Fruit fly (Drosophila melanogaster) whole organism, embryonic: Measurements from ENCODE around the gene CG12290.

Experiments
- Abd-B ChIP-seq: fragments of 200-800 bp; sonication (Bioruptor generic); optimal IDR thresholded peaks from 2 replicates; lab custom pipeline; 2018; ENCODE audit warnings: missing biosample characterization, mild to moderate bottlenecking, missing genetic modification characterization, moderate library complexity
- Aef1 ChIP-seq: fragments of 200-800 bp; sonication (Bioruptor generic); IDR thresholded peaks from 3 replicates; pipeline ENCODE4 v1.3.6; 2022; ENCODE audit warnings: missing biosample characterization, missing genetic modification characterization
- CG10366 ChIP-seq: fragments of 200-800 bp; sonication (Bioruptor generic); IDR thresholded peaks from 2 replicates; pipeline ENCODE4 v1.3.6; 2022; ENCODE audit warnings: missing biosample characterization, missing genetic modification characterization
- CG11247 ChIP-seq: fragments of 200-800 bp; sonication (Bioruptor generic); IDR thresholded peaks from 2 replicates; pipeline ENCODE4 v1.3.6; 2022; ENCODE audit warnings: missing biosample characterization, missing genetic modification characterization
- CG11504 ChIP-seq: fragments of 200-800 bp; sonication (Bioruptor generic); optimal IDR thresholded peaks from 3 replicates; lab custom pipeline; 2019; ENCODE audit warnings: missing biosample characterization, mild to moderate bottlenecking, missing genetic modification characterization, moderate library complexity
- CG12071 ChIP-seq: fragments of 200-800 bp; sonication (Bioruptor generic); optimal IDR thresholded peaks from 3 replicates; lab custom pipeline; 2018; ENCODE audit warnings: missing biosample characterization, mild to moderate bottlenecking, missing genetic modification characterization
- CG13424 ChIP-seq: fragments of 200-800 bp; sonication (Bioruptor generic); optimal IDR thresholded peaks from 2 replicates; lab custom pipeline; 2019; ENCODE audit warnings: missing biosample characterization, mild to moderate bottlenecking, missing genetic modification characterization, moderate library complexity
- CG15269 ChIP-seq: fragments of 200-800 bp; sonication (Bioruptor generic); optimal IDR thresholded peaks from 2 replicates; lab custom pipeline; 2018; ENCODE audit warnings: missing biosample characterization, mild to moderate bottlenecking, missing genetic modification characterization, moderate library complexity
- CG15514 ChIP-seq: fragments of 200-800 bp; sonication (Bioruptor generic); optimal IDR thresholded peaks from 3 replicates; lab custom pipeline; 2017; ENCODE audit warnings: missing biosample characterization, missing genetic modification characterization, mild to moderate bottlenecking, moderate library complexity, missing genetic modification reagents
- CG17328 ChIP-seq: fragments of 200-800 bp; sonication (Bioruptor generic); IDR thresholded peaks from 2 replicates; pipeline ENCODE4 v1.3.6; 2022; ENCODE audit warnings: missing biosample characterization, missing genetic modification characterization
- CG17361 ChIP-seq: fragments of 200-800 bp; sonication (Bioruptor generic); IDR thresholded peaks from 3 replicates; pipeline ENCODE4 v1.3.6; 2022; ENCODE audit warnings: missing biosample characterization, missing genetic modification characterization
- CG1792 ChIP-seq: fragments of 200-800 bp; sonication (Bioruptor generic); optimal IDR thresholded peaks from 2 replicates; lab custom pipeline; 2016; ENCODE audit warnings: missing biosample characterization, missing genetic modification characterization
- CG2120 ChIP-seq: fragments of 200-800 bp; sonication (Bioruptor generic); optimal IDR thresholded peaks from 3 replicates; lab custom pipeline; 2016; ENCODE audit warnings: missing biosample characterization, missing genetic modification characterization
- CG30403 ChIP-seq: fragments of 200-800 bp; sonication (Bioruptor generic); optimal IDR thresholded peaks from 3 replicates; lab custom pipeline; 2016; ENCODE audit warnings: missing biosample characterization, missing genetic modification characterization
- CG31224 ChIP-seq: fragments of 200-800 bp; sonication (Bioruptor generic); IDR thresholded peaks from 2 replicates; pipeline ENCODE4 v1.3.6; 2022; ENCODE audit warnings: missing biosample characterization, missing genetic modification characterization
- CG32532 ChIP-seq: fragments of 200-800 bp; sonication (Bioruptor generic); IDR thresholded peaks from 2 replicates; pipeline ENCODE4 v1.3.6; 2022; ENCODE audit warnings: missing biosample characterization, missing genetic modification characterization
- CG3281 ChIP-seq: fragments of 200-800 bp; sonication (Bioruptor generic); optimal IDR thresholded peaks from 3 replicates; lab custom pipeline; 2017; ENCODE audit warnings: missing biosample characterization, mild to moderate bottlenecking, missing genetic modification characterization
- CG4424 ChIP-seq: fragments of 200-800 bp; sonication (Bioruptor generic); optimal IDR thresholded peaks from 3 replicates; lab custom pipeline; 2016; ENCODE audit warnings: missing biosample characterization, missing genetic modification characterization
- CG7372 ChIP-seq: fragments of 200-800 bp; sonication (Bioruptor generic); IDR thresholded peaks from 2 replicates; pipeline ENCODE4 v1.3.6; 2022; ENCODE audit warnings: missing biosample characterization, missing genetic modification characterization
- CG7928 ChIP-seq: fragments of 200-800 bp; sonication (Bioruptor generic); optimal IDR thresholded peaks from 2 replicates; lab custom pipeline; 2017; ENCODE audit warnings: missing biosample characterization, mild to moderate bottlenecking, missing genetic modification characterization
- CG8089 ChIP-seq: fragments of 200-800 bp; sonication (Bioruptor generic); optimal IDR thresholded peaks from 3 replicates; lab custom pipeline; 2016; ENCODE audit warnings: missing biosample characterization, missing genetic modification characterization
- CG8388 ChIP-seq: fragments of 200-800 bp; sonication (Bioruptor generic); optimal IDR thresholded peaks from 2 replicates; lab custom pipeline; 2019; ENCODE audit warnings: missing biosample characterization, mild to moderate bottlenecking, missing genetic modification characterization, moderate library complexity
- Fer3 ChIP-seq: fragments of 200-800 bp; sonication (Bioruptor generic); optimal IDR thresholded peaks from 2 replicates; lab custom pipeline; 2018; ENCODE audit warnings: missing biosample characterization, mild to moderate bottlenecking, missing genetic modification characterization, moderate library complexity
- Gug ChIP-seq: fragments of 200-800 bp; sonication (Bioruptor generic); IDR thresholded peaks from 4 replicates; pipeline ENCODE4 v1.3.6; 2022; ENCODE audit warnings: missing biosample characterization, missing genetic modification characterization
- H15 ChIP-seq: fragments of 200-800 bp; sonication (Bioruptor generic); IDR thresholded peaks from 3 replicates; pipeline ENCODE4 v1.3.6; 2022; ENCODE audit warnings: missing biosample characterization, missing genetic modification characterization
- Hr51 ChIP-seq, 2 experiments: fragments of 200-800 bp; sonication (Bioruptor generic); optimal IDR thresholded peaks; 2 replicates in 1 of 2; 3 replicates in 1 of 2; lab custom pipeline; 2016 to 2018; ENCODE audit warnings: missing biosample characterization in 2 of 2, missing genetic modification characterization in 2 of 2, mild to moderate bottlenecking in 1 of 2, moderate library complexity in 1 of 2
- Meics ChIP-seq: fragments of 200-800 bp; sonication (Bioruptor generic); optimal IDR thresholded peaks from 2 replicates; lab custom pipeline; 2017; ENCODE audit warnings: missing biosample characterization, mild to moderate bottlenecking, missing genetic modification characterization
- NC2β ChIP-seq: fragments of 200-800 bp; sonication (Bioruptor generic); optimal IDR thresholded peaks from 2 replicates; lab custom pipeline; 2016; ENCODE audit warnings: missing biosample characterization, missing genetic modification characterization
- Nf-YB ChIP-seq: fragments of 200-800 bp; sonication (Bioruptor generic); optimal IDR thresholded peaks from 3 replicates; lab custom pipeline; 2019; ENCODE audit warnings: missing biosample characterization, mild to moderate bottlenecking, missing genetic modification characterization, moderate library complexity
- Pdp1 ChIP-seq, 2 experiments: fragments of 200-800 bp; sonication (Bioruptor generic); optimal IDR thresholded peaks; 3 replicates each; lab custom pipeline; 2016; ENCODE audit warnings: missing biosample characterization in 2 of 2, missing genetic modification characterization in 2 of 2, mild to moderate bottlenecking in 1 of 2, moderate library complexity in 1 of 2
- Side ChIP-seq: fragments of 200-800 bp; sonication (Bioruptor generic); optimal IDR thresholded peaks from 2 replicates; lab custom pipeline; 2016; ENCODE audit warnings: missing biosample characterization, missing genetic modification characterization
- Sox102F ChIP-seq: fragments of 200-800 bp; sonication (Bioruptor generic); optimal IDR thresholded peaks from 2 replicates; lab custom pipeline; 2018; ENCODE audit warnings: missing biosample characterization, mild to moderate bottlenecking, missing genetic modification characterization, moderate library complexity
- Xbp1 ChIP-seq: fragments of 200-800 bp; sonication (Bioruptor generic); optimal IDR thresholded peaks from 3 replicates; lab custom pipeline; 2016; ENCODE audit warnings: missing biosample characterization, mild to moderate bottlenecking, missing genetic modification characterization
- ac ChIP-seq: fragments of 200-800 bp; sonication (Bioruptor generic); optimal IDR thresholded peaks from 3 replicates; lab custom pipeline; 2017; ENCODE audit warnings: missing biosample characterization, mild to moderate bottlenecking, missing genetic modification characterization
- ap ChIP-seq: fragments of 200-800 bp; sonication (Bioruptor generic); IDR thresholded peaks from 2 replicates; pipeline ENCODE4 v1.3.6; 2022; ENCODE audit warnings: missing biosample characterization, missing genetic modification characterization
- az2 ChIP-seq: fragments of 200-800 bp; sonication (Bioruptor generic); optimal IDR thresholded peaks from 3 replicates; lab custom pipeline; 2016; ENCODE audit warnings: missing biosample characterization, missing genetic modification characterization
- bcd ChIP-seq: fragments of 200-800 bp; sonication (Bioruptor generic); optimal IDR thresholded peaks from 2 replicates; lab custom pipeline; 2017; ENCODE audit warnings: missing biosample characterization, mild to moderate bottlenecking, missing genetic modification characterization
- dpn ChIP-seq, 2 experiments: fragments of 200-800 bp; sonication (Bioruptor generic); optimal IDR thresholded peaks; 3 replicates each; lab custom pipeline; 2016; ENCODE audit warnings: missing biosample characterization in 2 of 2, missing genetic modification characterization in 2 of 2
- eve ChIP-seq, 2 experiments: fragments of >200 bp; optimal IDR thresholded peaks; 2 replicates each; lab custom pipeline; 2017; ENCODE audit warnings: missing biosample characterization in 2 of 2, missing genetic modification characterization in 2 of 2
- fd102C ChIP-seq: fragments of 200-800 bp; sonication (Bioruptor generic); optimal IDR thresholded peaks from 2 replicates; lab custom pipeline; 2018; ENCODE audit warnings: missing biosample characterization, mild to moderate bottlenecking, missing genetic modification characterization, moderate library complexity
- hkb ChIP-seq, 2 experiments: fragments of 200-800 bp in 1 of 2; fragments of >200 bp in 1 of 2; sonication (Bioruptor generic) in 1 of 2; IDR thresholded peaks in 1 of 2; optimal IDR thresholded peaks in 1 of 2; 2 replicates each; pipeline versions ENCODE4 v1.3.6 to Lab custom; 2017 to 2022; ENCODE audit warnings: missing biosample characterization in 1 of 2, missing genetic modification characterization in 1 of 2
- kah ChIP-seq: fragments of 200-800 bp; sonication (Bioruptor generic); optimal IDR thresholded peaks from 2 replicates; lab custom pipeline; 2018; ENCODE audit warnings: missing biosample characterization, mild to moderate bottlenecking, missing genetic modification characterization
- kay ChIP-seq: fragments of 200-800 bp; sonication (Bioruptor generic); optimal IDR thresholded peaks from 2 replicates; lab custom pipeline; 2016; ENCODE audit warnings: missing biosample characterization, missing genetic modification characterization
- lilli ChIP-seq: fragments of 200-800 bp; sonication (Bioruptor generic); optimal IDR thresholded peaks from 3 replicates; lab custom pipeline; 2016; ENCODE audit warnings: missing biosample characterization, missing genetic modification characterization
- sd ChIP-seq: fragments of 200-800 bp; sonication (Bioruptor generic); optimal IDR thresholded peaks from 3 replicates; lab custom pipeline; 2018; ENCODE audit warnings: missing biosample characterization, mild to moderate bottlenecking, missing genetic modification characterization, moderate library complexity
- sug ChIP-seq: fragments of 200-800 bp; optimal IDR thresholded peaks from 2 replicates; lab custom pipeline; 2019; ENCODE audit warnings: missing biosample characterization, mild to moderate bottlenecking, missing genetic modification characterization, moderate library complexity
- tgo ChIP-seq: fragments of 200-800 bp; sonication (Bioruptor generic); IDR thresholded peaks from 3 replicates; pipeline ENCODE4 v1.3.6; 2022; ENCODE audit warnings: missing biosample characterization, missing genetic modification characterization
- unpg ChIP-seq: fragments of 200-800 bp; sonication (Bioruptor generic); optimal IDR thresholded peaks from 3 replicates; lab custom pipeline; 2018; ENCODE audit warnings: missing biosample characterization, mild to moderate bottlenecking, missing genetic modification characterization, moderate library complexity

CG12290 gene

dm6 chr3R:26242454-26243082 is 12.5 kb downstream of the CG12290 start (continued):
- TF ChIP-seq CG12071 (GFP tag; lab: Kevin White, UChicago) = peak; percentile 3
- TF ChIP-seq CG11247 = peak; percentile 39; the same call in 1 of the 2 replicates
- peak; percentile 24 for TF ChIP-seq Abd-B
- TF ChIP-seq kah (GFP tag; lab: Kevin White, UChicago) = peak; percentile 15
- peak; percentile 51; the same call in 1 of the 2 replicates for TF ChIP-seq CG32532 (GFP tag; lab: Robert Waterston, UW)
- TF ChIP-seq Pdp1 (GFP tag; optimal IDR thresholded peaks at IDR 0.05; lab: Kevin White, UChicago) = peak; percentile 11 to 13
- no peak for TF ChIP-seq CG7928
- TF ChIP-seq hkb (optimal IDR thresholded peaks at IDR 0.05; lab: Kevin White, UChicago) = no peak
- peak; percentile 55; the same call in 1 of the 2 replicates for TF ChIP-seq hkb (GFP tag; IDR thresholded peaks at IDR 0.05; lab: Robert Waterston, UW)
- TF ChIP-seq CG30403 = peak; percentile 42
- peak; percentile 44 for TF ChIP-seq CG15269 (tag; lab: Kevin White, UChicago)
- peak in 1 of 2 experiments; percentile 59 for TF ChIP-seq Hr51 (GFP tag; optimal IDR thresholded peaks at IDR 0.05; lab: Kevin White, UChicago)
- peak; percentile 25 for TF ChIP-seq CG3281
- no peak for TF ChIP-seq fd102C (GFP tag; lab: Kevin White, UChicago)
- peak; percentile 18 for TF ChIP-seq CG15514
- peak; percentile 69 for TF ChIP-seq CG11504 (tag; lab: Kevin White, UChicago)
- peak in 1 of 2 experiments; percentile 17 for TF ChIP-seq eve (GFP tag; optimal IDR thresholded peaks at IDR 0.05; lab: Kevin White, UChicago)
- TF ChIP-seq unpg (GFP tag; lab: Kevin White, UChicago) = peak; percentile 48
- 0 out of 3 replicates have a peak, but pooled peaks have one; percentile 32 for TF ChIP-seq CG17361
- TF ChIP-seq CG1792 (GFP tag; lab: Kevin White, UChicago) = peak; percentile 28
- 0 out of 2 replicates have a peak, but pooled peaks have one; percentile 33 for TF ChIP-seq CG7372
- TF ChIP-seq ac (GFP tag; lab: Kevin White, UChicago) = no peak
- TF ChIP-seq Meics (GFP tag; lab: Kevin White, UChicago) = peak; percentile 51
- TF ChIP-seq CG17328 = 0 out of 2 replicates have a peak, but pooled peaks have one; percentile 35
- TF ChIP-seq CG2120 (GFP tag; lab: Kevin White, UChicago) = peak; percentile 35
- peak; percentile 75 for TF ChIP-seq tgo (GFP tag; lab: Robert Waterston, UW)
- no peak for TF ChIP-seq H15 (GFP tag; lab: Robert Waterston, UW)
- 0 out of 4 replicates have a peak, but pooled peaks have one; percentile 18 for TF ChIP-seq Gug (GFP tag; lab: Robert Waterston, UW)
- TF ChIP-seq sd = peak; percentile 65
- TF ChIP-seq CG10366 = peak; percentile 43; the same call in 1 of the 2 replicates
- peak; percentile 69 for TF ChIP-seq Fer3
- TF ChIP-seq CG31224 (GFP tag; lab: Robert Waterston, UW) = 0 out of 2 replicates have a peak, but pooled peaks have one; percentile 13
- TF ChIP-seq CG13424 (tag; lab: Kevin White, UChicago) = peak; percentile 35
- TF ChIP-seq ap (GFP tag; lab: Robert Waterston, UW) = 0 out of 2 replicates have a peak, but pooled peaks have one; percentile 17
- TF ChIP-seq CG4424 (GFP tag; lab: Kevin White, UChicago) = peak; percentile 36
- TF ChIP-seq CG8388 (GFP tag; lab: Kevin White, UChicago) = no peak
- peak; percentile 42 for TF ChIP-seq Sox102F (GFP tag; lab: Kevin White, UChicago)
- peak; percentile 33 for TF ChIP-seq kay (GFP tag; lab: Kevin White, UChicago)
- peak; percentile 42; the same call in 2 of the 3 replicates for TF ChIP-seq Aef1 (GFP tag; lab: Robert Waterston, UW)
- TF ChIP-seq NC2β (GFP tag; lab: Kevin White, UChicago) = no peak
- TF ChIP-seq Nf-YB = no peak
- peak; percentile 11 for TF ChIP-seq lilli (GFP tag; lab: Kevin White, UChicago)
- TF ChIP-seq bcd (GFP tag; lab: Kevin White, UChicago) = peak; percentile 39
- TF ChIP-seq Xbp1 (GFP tag; lab: Kevin White, UChicago) = peak; percentile 35
- TF ChIP-seq sug (tag; lab: Kevin White, UChicago) = no peak
- TF ChIP-seq Side (GFP tag; lab: Kevin White, UChicago) = no peak
- no peak for TF ChIP-seq CG8089 (GFP tag; lab: Kevin White, UChicago)
- peak in 1 of 2 experiments; percentile 4 for TF ChIP-seq dpn (GFP tag; optimal IDR thresholded peaks at IDR 0.05; lab: Kevin White, UChicago)
- TF ChIP-seq az2 (GFP tag; lab: Kevin White, UChicago) = peak; percentile 12
